Fruit fly (Drosophila melanogaster) Kc167 (cell line): ENCODE measurements around the gene TwdlV.

ENCODE experiments used
- Myc ChIP-seq: fragments of >200 bp; optimal IDR thresholded peaks from 2 replicates; lab custom pipeline; 2017; ENCODE audit warnings: missing external identifiers
- Sin3A ChIP-seq: fragments of >200 bp; optimal IDR thresholded peaks from 2 replicates; lab custom pipeline; 2018; ENCODE audit warnings: missing external identifiers
- h ChIP-seq: fragments of >200 bp; optimal IDR thresholded peaks from 3 replicates; lab custom pipeline; 2018; ENCODE audit warnings: missing external identifiers
- insv ChIP-seq: fragments of >200 bp; optimal IDR thresholded peaks from 3 replicates; lab custom pipeline; 2018; ENCODE audit warnings: missing external identifiers
- psq ChIP-seq: fragments of >200 bp; optimal IDR thresholded peaks from 2 replicates; lab custom pipeline; 2017; ENCODE audit warnings: missing external identifiers
- ttk ChIP-seq: sonication (Bioruptor generic); optimal IDR thresholded peaks from 2 replicates; lab custom pipeline; 2017; ENCODE audit warnings: missing external identifiers

The TwdlV gene

DNA sequence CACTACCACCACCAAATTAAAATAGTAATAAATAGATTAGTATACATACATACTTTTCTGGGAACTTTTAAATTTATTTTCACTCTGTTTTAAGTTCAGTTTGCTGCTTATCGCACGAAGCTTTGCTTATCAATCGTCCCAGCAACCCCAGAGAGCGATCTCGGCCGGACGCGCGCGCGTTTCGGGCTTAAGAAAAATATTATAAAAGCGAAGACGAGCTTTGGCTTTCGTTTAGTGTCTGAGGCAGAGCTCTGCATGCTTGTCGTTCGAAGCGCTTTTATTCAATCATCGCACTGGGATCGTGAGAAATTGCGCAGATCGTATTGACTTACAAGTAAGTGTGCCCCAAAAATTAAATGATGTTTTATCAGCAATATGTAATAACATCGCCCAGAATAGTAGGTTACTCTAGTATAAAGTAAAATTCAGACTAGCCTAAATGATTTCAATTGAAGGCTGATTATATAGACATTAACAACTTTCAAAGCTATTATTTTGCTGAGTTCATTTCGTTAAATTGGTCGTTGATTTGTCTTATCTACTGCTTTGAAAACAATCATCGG, 19.4 kb upstream of the TwdlV start, which contains the start of gene Gel:
Gene Gel (plus strand): TSS at position 227 of the 563 bp plus-strand sequence.
- TF ChIP-seq Sin3A (no peak), insv (lab: Kevin White, UChicago) (no peak), psq (lab: Kevin White, UChicago) (no peak), Myc (lab: Kevin White, UChicago) (no peak), h (lab: Kevin White, UChicago) (no peak), ttk (no peak)

DNA sequence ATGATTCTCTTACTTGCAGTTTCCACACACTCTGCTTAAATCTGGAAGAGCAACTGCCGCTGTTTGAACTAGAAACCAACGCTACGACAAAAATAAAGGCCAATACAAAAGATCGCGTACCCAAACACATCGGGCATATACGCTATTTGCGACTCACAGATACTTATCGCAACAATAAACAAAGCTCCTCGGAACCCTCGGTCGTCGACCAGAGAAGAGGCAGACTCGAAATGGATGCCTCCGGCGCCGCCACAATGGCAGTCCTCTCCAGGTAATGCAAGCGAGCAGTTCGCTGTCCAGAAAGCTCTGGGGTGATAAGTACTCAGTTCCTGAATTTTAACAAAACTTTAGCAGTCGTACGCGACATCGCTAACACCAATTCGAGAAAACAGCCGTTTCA, 18.0 kb upstream of the TwdlV start:
- TF ChIP-seq insv (lab: Kevin White, UChicago) (no peak), ttk (no peak), h (lab: Kevin White, UChicago) (no peak), psq (lab: Kevin White, UChicago) (no peak), Myc (lab: Kevin White, UChicago) (no peak), Sin3A (no peak)

dm6 chr3R:4241776-4242175, 12.7 kb upstream of the TwdlV start:
- TF ChIP-seq Myc (lab: Kevin White, UChicago) (no peak), ttk (no peak)

DNA sequence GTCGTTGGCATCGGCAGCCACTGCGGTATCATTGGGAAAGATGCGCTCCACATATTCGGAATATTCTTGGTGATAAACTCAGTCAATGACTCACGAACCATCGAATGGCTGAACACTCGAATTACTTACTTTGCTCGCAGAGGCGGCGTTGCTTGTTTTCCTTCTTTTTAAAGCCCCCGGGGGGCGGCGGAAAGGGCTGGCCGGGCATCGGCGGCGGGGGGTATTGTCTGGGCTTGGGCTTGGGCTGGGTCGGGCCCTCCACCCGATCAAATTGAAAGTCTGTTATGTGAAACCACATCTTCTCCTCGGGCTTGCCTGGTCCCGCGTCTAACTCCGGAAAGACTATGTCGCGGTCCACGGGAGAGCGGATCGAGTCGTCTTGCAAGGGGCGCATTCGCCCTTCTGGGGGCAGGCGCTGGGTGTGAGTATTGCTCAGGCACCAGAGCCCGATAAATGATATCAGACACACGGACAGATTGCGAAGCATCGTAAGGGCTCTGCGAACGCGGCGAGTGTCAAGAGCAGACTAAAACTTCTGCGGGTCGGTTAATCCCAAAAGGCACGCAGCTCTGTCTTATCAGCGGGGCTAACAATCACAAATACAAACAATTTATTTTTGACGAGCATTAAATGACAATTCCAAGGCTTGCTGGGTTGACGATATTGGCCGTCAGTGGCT, 12.2 kb upstream of the TwdlV start, which contains the start of gene CG14642:
Gene CG14642 (minus strand): TSS at position 509 of the 679 bp plus-strand sequence.
- TF ChIP-seq h (lab: Kevin White, UChicago) (no peak), ttk (no peak)

DNA sequence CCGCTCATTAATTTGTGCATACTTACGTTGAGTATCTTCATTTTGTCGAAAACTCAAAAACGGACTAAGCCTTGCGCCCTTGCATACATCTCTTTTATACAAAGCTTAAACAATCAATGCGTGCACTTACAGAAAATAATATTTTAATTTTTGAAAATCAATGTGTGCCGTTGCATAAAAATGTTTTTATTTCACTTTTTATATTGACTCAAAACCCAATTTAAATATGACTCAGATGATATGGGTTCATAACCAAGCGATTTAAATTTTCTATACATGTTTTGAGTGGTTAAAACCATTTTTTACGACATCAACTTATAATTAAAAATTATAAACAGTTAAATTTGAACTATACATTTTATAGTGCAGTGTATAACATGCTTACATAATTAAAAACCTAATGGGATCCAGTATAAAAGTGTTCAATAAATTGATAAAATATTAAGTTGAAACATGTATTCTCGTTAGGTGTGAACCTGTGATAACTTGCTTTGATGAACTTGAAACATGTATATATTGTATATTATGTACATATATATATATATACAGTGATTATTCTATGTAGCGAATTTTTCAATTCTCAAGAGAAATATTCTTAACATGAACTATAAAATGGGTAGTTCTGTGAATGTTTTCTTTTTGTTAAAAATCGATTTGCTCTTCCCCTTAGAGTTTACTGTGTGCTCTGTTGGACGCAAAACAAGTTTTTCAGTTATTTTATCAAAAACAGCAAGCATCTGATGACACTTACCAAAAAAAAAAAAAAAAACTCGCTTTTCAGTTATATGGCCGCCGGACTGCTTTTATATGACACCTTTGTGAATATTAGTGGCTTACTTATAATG, 11.2 kb upstream of the TwdlV start, which contains the start of gene CG34305:
Gene CG34305 (minus strand): TSS at position 51 of the 845 bp plus-strand sequence.
- TF ChIP-seq ttk, result no peak
- TF ChIP-seq h (lab: Kevin White, UChicago), result no peak
- TF ChIP-seq Sin3A, result no peak
- no peak for TF ChIP-seq insv (lab: Kevin White, UChicago)

dm6 chr3R:4246578-4247070, 7.9 kb upstream of the TwdlV start, which contains the start of gene TwdlF:
TwdlF (plus strand) TSS chr3R:4247020.
- no peak for TF ChIP-seq Myc (lab: Kevin White, UChicago)

DNA sequence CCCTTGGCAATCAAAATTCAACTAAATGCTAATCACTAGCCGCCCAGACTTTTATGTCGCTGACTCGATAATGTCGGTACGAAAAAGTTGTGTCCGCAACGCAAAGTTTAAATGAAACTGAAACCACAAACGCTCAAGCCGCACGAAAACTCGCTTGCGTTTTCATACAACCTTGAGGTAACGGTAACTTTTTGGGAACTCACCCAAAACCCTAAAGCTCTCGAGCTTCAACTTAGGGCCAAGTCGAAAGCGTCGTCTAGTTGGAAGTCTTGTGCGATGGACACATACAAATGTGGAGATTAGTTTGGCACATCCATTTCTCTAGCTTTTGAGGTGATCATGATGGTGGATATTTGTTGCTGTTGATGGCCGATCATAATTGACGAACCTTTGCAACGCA, 4.6 kb upstream of the TwdlV start:
- TF ChIP-seq insv (lab: Kevin White, UChicago) (no peak), psq (lab: Kevin White, UChicago) (no peak), Myc (lab: Kevin White, UChicago) (no peak), Sin3A (no peak), ttk (no peak), h (lab: Kevin White, UChicago) (no peak)

DNA sequence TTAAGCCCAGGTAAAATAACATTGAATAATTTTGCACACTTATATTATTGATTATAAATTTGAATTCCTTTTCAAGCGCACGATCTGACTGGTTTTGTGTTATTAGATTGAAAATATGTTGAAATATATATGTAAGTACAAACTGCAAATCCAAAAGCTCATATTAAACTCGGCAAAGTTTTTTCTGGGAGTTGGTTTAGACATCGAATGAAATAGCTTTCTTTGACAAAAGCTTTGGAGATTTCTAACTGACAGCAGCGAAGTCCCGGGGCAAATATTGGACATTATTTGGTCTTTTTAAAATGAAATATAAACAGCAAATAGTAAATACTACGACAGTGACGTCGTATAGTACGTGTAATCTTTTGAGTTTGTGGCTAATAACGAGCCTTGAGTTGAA, 3.3 kb upstream of the TwdlV start, which contains the start of gene TwdlG:
Gene TwdlG (minus strand): TSS at position 101 of the 400 bp plus-strand sequence.
- TF ChIP-seq insv (lab: Kevin White, UChicago) (no peak), h (lab: Kevin White, UChicago) (no peak), ttk (no peak), psq (lab: Kevin White, UChicago) (no peak), Sin3A (no peak), Myc (lab: Kevin White, UChicago) (no peak)

dm6 chr3R:4252943-4253342, 1.6 kb upstream of the TwdlV start, which contains the start of gene CG14644:
CG14644 (minus strand) TSS chr3R:4253043.
- TF ChIP-seq Myc (lab: Kevin White, UChicago), result no peak
- no peak for TF ChIP-seq insv (lab: Kevin White, UChicago)
- TF ChIP-seq h (lab: Kevin White, UChicago), result no peak
- TF ChIP-seq Sin3A, result no peak
- TF ChIP-seq ttk, result no peak
- no peak for TF ChIP-seq psq (lab: Kevin White, UChicago)

dm6 chr3R:4256672-4257071, 2.2 kb downstream of the TwdlV start, which contains the start of gene Or82a:
Or82a (plus strand) TSS chr3R:4256972.
- TF ChIP-seq insv (lab: Kevin White, UChicago), result no peak
- TF ChIP-seq ttk, result no peak
- no peak for TF ChIP-seq h (lab: Kevin White, UChicago)
- TF ChIP-seq Myc (lab: Kevin White, UChicago), result no peak
- TF ChIP-seq Sin3A, result no peak
- TF ChIP-seq psq (lab: Kevin White, UChicago), result no peak

DNA sequence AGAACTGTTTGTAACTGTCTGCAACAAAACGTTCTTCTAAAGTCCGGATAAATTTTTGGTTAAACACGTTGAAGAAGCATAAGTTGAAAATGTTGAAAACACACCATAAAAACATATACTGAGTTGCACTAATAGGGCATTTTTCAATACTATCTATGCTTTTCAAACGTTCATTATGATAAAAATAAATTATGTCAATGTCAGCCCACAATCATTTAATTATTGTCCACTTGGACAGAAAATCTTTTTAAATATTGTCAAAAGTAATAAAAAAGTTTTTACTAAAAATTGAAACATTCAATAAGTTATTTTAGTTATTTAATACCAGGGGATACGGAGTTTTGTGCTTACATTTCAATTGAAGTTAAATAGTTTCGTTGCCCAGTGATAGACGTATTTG, 12.0 kb downstream of the TwdlV start, which contains the start of gene CG1092:
Gene CG1092 (plus strand): TSS at position 301 of the 400 bp plus-strand sequence.
- TF ChIP-seq psq (lab: Kevin White, UChicago), result no peak
- TF ChIP-seq h (lab: Kevin White, UChicago), result no peak
- TF ChIP-seq Myc (lab: Kevin White, UChicago), result no peak
- no peak for TF ChIP-seq ttk
- no peak for TF ChIP-seq Sin3A
- no peak for TF ChIP-seq insv (lab: Kevin White, UChicago)

dm6 chr3R:4268339-4268738, 13.8 kb downstream of the TwdlV start:
- TF ChIP-seq Sin3A (no peak), Myc (lab: Kevin White, UChicago) (no peak), ttk (no peak), h (lab: Kevin White, UChicago) (no peak), psq (lab: Kevin White, UChicago) (no peak), insv (lab: Kevin White, UChicago) (no peak)
